Worm (Caenorhabditis elegans): ENCODE data around the gene abts-4.

Gene abts-4

ce11 chrX:6761211-6761610, 327 bp downstream of the abts-4 start (continued):
- TF ChIP-seq tra-1 (GFP tag; IDR thresholded peaks at IDR 0.05) (no peak), dpl-1 (GFP tag; optimal IDR thresholded peaks at IDR 0.05) (no peak), daf-16 (GFP tag; optimal IDR thresholded peaks at IDR 0.05) (no peak), daf-16 (tag; optimal IDR thresholded peaks at IDR 0.05) (peak; percentile 26), unc-62 (GFP tag; optimal IDR thresholded peaks at IDR 0.05 in 1 of 2) (no peak), unc-62 (tag; optimal IDR thresholded peaks at IDR 0.05) (no peak), zip-2 (tag; optimal IDR thresholded peaks at IDR 0.05) (no peak), nhr-237 (tag; optimal IDR thresholded peaks at IDR 0.05) (no peak), ceh-20 (GFP tag; IDR thresholded peaks at IDR 0.05) (no peak), vab-7 (GFP tag; IDR thresholded peaks at IDR 0.05) (no peak), daf-8 (GFP tag; IDR thresholded peaks at IDR 0.05) (no peak), lin-38 (GFP tag; IDR thresholded peaks at IDR 0.05) (no peak), tag-97 (GFP tag; IDR thresholded peaks at IDR 0.05) (no peak), nhr-11 (tag; optimal IDR thresholded peaks at IDR 0.05) (no peak), mxl-2 (GFP tag; conservative IDR thresholded peaks at IDR 0.05) (no peak), snpc-1.2 (GFP tag; IDR thresholded peaks at IDR 0.05) (no peak), gei-8 (GFP tag; optimal IDR thresholded peaks at IDR 0.05) (no peak)

ce11 chrX:6750145-6750544, 11.4 kb downstream of the abts-4 start:
- no peak for TF ChIP-seq F37D6.2 (tag; optimal IDR thresholded peaks at IDR 0.05)
- peak; percentile 73 for TF ChIP-seq mes-2 (tag; optimal IDR thresholded peaks at IDR 0.05; ENCODE audit: poor library complexity, severe bottlenecking)
- TF ChIP-seq cey-2 (tag; optimal IDR thresholded peaks at IDR 0.05; ENCODE audit: borderline replicate concordance, insufficient read depth), result peak; percentile 13
- peak; percentile 77 for TF ChIP-seq duxl-1 (tag; optimal IDR thresholded peaks at IDR 0.05; ENCODE audit: poor library complexity)
- peak in 1 of 2 experiments; percentile 96 for TF ChIP-seq unc-62 (GFP tag; optimal IDR thresholded peaks at IDR 0.05 in 1 of 2)
- no peak for TF ChIP-seq unc-62 (tag; optimal IDR thresholded peaks at IDR 0.05)
- TF ChIP-seq ZK546.5 (tag; optimal IDR thresholded peaks at IDR 0.05), result no peak
- no peak for TF ChIP-seq ceh-28 (tag; optimal IDR thresholded peaks at IDR 0.05)
- no peak for TF ChIP-seq vab-7 (GFP tag; IDR thresholded peaks at IDR 0.05)
- peak; percentile 65 for TF ChIP-seq egl-43 (GFP tag; IDR thresholded peaks at IDR 0.05)
- peak; percentile 98 for TF ChIP-seq nhr-48 (tag; optimal IDR thresholded peaks at IDR 0.05)
- peak; percentile 64 to 84 for TF ChIP-seq hif-1 (tag; optimal IDR thresholded peaks at IDR 0.05)
- peak; percentile 45; the same call in 1 of the 2 replicates for TF ChIP-seq set-16 (GFP tag; IDR thresholded peaks at IDR 0.05)
- TF ChIP-seq T26A8.4 (GFP tag; IDR thresholded peaks at IDR 0.05), result peak; percentile 68
- no peak for TF ChIP-seq ces-1 (GFP tag; optimal IDR thresholded peaks at IDR 0.05)
- TF ChIP-seq lin-15B (tag; optimal IDR thresholded peaks at IDR 0.05), result no peak
- TF ChIP-seq hlh-30 (tag; optimal IDR thresholded peaks at IDR 0.05; ENCODE audit: insufficient read depth), result peak; percentile 97
- TF ChIP-seq madf-9 (GFP tag; conservative IDR thresholded peaks at IDR 0.05), result peak; percentile 41; the same call in 1 of the 2 replicates
- no peak for TF ChIP-seq aly-2 (tag; optimal IDR thresholded peaks at IDR 0.05)
- no peak for TF ChIP-seq F49E8.2 (tag; optimal IDR thresholded peaks at IDR 0.05; ENCODE audit: borderline replicate concordance)
- TF ChIP-seq Y75B8A.6 (GFP tag; IDR thresholded peaks at IDR 0.05), result no peak
- no peak for TF ChIP-seq egl-27 (tag; optimal IDR thresholded peaks at IDR 0.05)
- TF ChIP-seq hlh-11 (tag; optimal IDR thresholded peaks at IDR 0.05), result peak; percentile 99
- peak; percentile 89 for TF ChIP-seq tra-1 (GFP tag; IDR thresholded peaks at IDR 0.05)
- TF ChIP-seq hmg-1.1 (GFP tag; IDR thresholded peaks at IDR 0.05), result peak; percentile 58
- no peak for TF ChIP-seq fkh-10 (GFP tag; optimal IDR thresholded peaks at IDR 0.05)
- no peak for TF ChIP-seq zag-1 (tag; optimal IDR thresholded peaks at IDR 0.05)
- peak; percentile 52; the same call in 1 of the 2 replicates for TF ChIP-seq ctbp-1 (GFP tag; IDR thresholded peaks at IDR 0.05)
- no peak for TF ChIP-seq sdz-12 (GFP tag; optimal IDR thresholded peaks at IDR 0.05)
- TF ChIP-seq lin-1 (GFP tag; IDR thresholded peaks at IDR 0.05), result peak; percentile 87
- no peak for TF ChIP-seq daf-12 (tag; optimal IDR thresholded peaks at IDR 0.05)
- TF ChIP-seq mdl-1 (tag; optimal IDR thresholded peaks at IDR 0.05), result peak in 1 of 2 experiments; percentile 100
- peak; percentile 93 for TF ChIP-seq gei-8 (GFP tag; optimal IDR thresholded peaks at IDR 0.05)
- TF ChIP-seq spr-1 (tag; optimal IDR thresholded peaks at IDR 0.05), result peak; percentile 51
- TF ChIP-seq nhr-111 (GFP tag; optimal IDR thresholded peaks at IDR 0.05), result no peak
- TF ChIP-seq fos-1 (tag; optimal IDR thresholded peaks at IDR 0.05), result no peak
- peak; percentile 45 for TF ChIP-seq T20F7.1 (GFP tag; optimal IDR thresholded peaks at IDR 0.05)
- peak; percentile 31 for TF ChIP-seq pqm-1 (tag; optimal IDR thresholded peaks at IDR 0.05)
